Worm (Caenorhabditis elegans) whole organism, L4/young adult: Measurements from ENCODE around the gene Y66D12A.30.

ENCODE experiments used
- W03F9.2 ChIP-seq: fragments of 150-350 bp; optimal IDR thresholded peaks from 2 replicates; lab custom pipeline; 2014; ENCODE audit warnings: missing biosample characterization, missing genetic modification characterization
- dao-5 ChIP-seq: sonication (generic microtip); optimal IDR thresholded peaks from 2 replicates; lab custom pipeline; 2016; ENCODE audit warnings: missing genotype, missing genetic modification characterization, moderate library complexity, missing compliant biosample characterization
- him-1 ChIP-seq: sonication (generic microtip); optimal IDR thresholded peaks from 2 replicates; lab custom pipeline; 2016; ENCODE audit warnings: missing genotype, missing genetic modification reagents, missing genetic modification characterization, missing compliant biosample characterization

- TF ChIP-seq him-1 (tag; lab: Kevin White, UChicago) (no peak), dao-5 (tag; lab: Kevin White, UChicago) (no peak), W03F9.2 (tag; lab: Kevin White, UChicago) (no peak)
Measured at ce11 chrIII:11660736-11661135, 51.1 kb downstream of the Y66D12A.30 start.
